Worm (Caenorhabditis elegans) whole organism, midembryonic: Measurements from ENCODE around the gene C04E12.5.

Source experiments
- T22C8.4 ChIP-seq: fragments of 200-800 bp; sonication (Bioruptor generic); IDR thresholded peaks from 2 replicates; pipeline ENCODE4 v1.3.6; 2022; ENCODE audit warnings: missing genetic modification characterization, missing compliant biosample characterization
- cog-1 ChIP-seq: sonication (generic microtip); optimal IDR thresholded peaks from 2 replicates; lab custom pipeline; 2016; ENCODE audit warnings: missing genetic modification characterization, missing compliant biosample characterization
- flt-1 ChIP-seq: fragments of 200-800 bp; sonication (Bioruptor generic); IDR thresholded peaks from 2 replicates; pipeline ENCODE4 v1.3.6; 2022; ENCODE audit warnings: missing genetic modification characterization, missing compliant biosample characterization
- klf-2 ChIP-seq: fragments of 200-800 bp; sonication (Bioruptor generic); conservative IDR thresholded peaks from 2 replicates; pipeline ENCODE4 v1.3.6; 2022; ENCODE audit warnings: missing genetic modification reagents, missing genetic modification characterization, missing compliant biosample characterization
- med-1 ChIP-seq: sonication (generic microtip); optimal IDR thresholded peaks from 2 replicates; lab custom pipeline; 2017; ENCODE audit warnings: missing genetic modification characterization, mild to moderate bottlenecking, missing compliant biosample characterization, antibody characterized with exemption, missing genetic modification reagents; ENCODE audit not compliant: insufficient read depth
- tab-1 ChIP-seq: fragments of 200-800 bp; sonication (Bioruptor generic); IDR thresholded peaks from 2 replicates; pipeline ENCODE4 v1.3.6; 2022; ENCODE audit warnings: missing genetic modification characterization, missing compliant biosample characterization
- ztf-23 ChIP-seq: fragments of 200-800 bp; sonication (Bioruptor generic); IDR thresholded peaks from 2 replicates; pipeline ENCODE4 v1.3.6; 2022; ENCODE audit warnings: missing genetic modification reagents, missing genetic modification characterization, missing compliant biosample characterization
- ztf-29 ChIP-seq: fragments of 200-800 bp; sonication (Bioruptor generic); IDR thresholded peaks from 2 replicates; pipeline ENCODE4 v1.3.6; 2022; ENCODE audit warnings: missing genetic modification reagents, missing genetic modification characterization, missing compliant biosample characterization

ce11 chrV:3362475-3362874 lies 4.1 kb downstream of the C04E12.5 start, which contains the start of gene C04E12.4:
- TF ChIP-seq ztf-23 (GFP tag; lab: Robert Waterston, UW) (no peak), tab-1 (GFP tag; lab: Robert Waterston, UW) (no peak), med-1 (GFP tag; lab: Kevin White, UChicago) (no peak), ztf-29 (GFP tag; lab: Robert Waterston, UW) (no peak), T22C8.4 (GFP tag; lab: Robert Waterston, UW) (no peak), cog-1 (tag; lab: Kevin White, UChicago) (no peak), flt-1 (GFP tag; lab: Robert Waterston, UW) (no peak), klf-2 (GFP tag; lab: Robert Waterston, UW) (no peak)
